Worm (Caenorhabditis elegans) whole organism, late embryonic: ENCODE results near the gene T19E7.6.

Experiments
- K02D7.2 ChIP-seq: sonication (generic microtip); optimal IDR thresholded peaks from 2 replicates; lab custom pipeline; 2017; ENCODE audit warnings: mild to moderate bottlenecking, missing genetic modification characterization, missing compliant biosample characterization
- ama-1 ChIP-seq: fragments of 150-350 bp; optimal IDR thresholded peaks from 2 replicates; lab custom pipeline; 2014
- ceh-34 ChIP-seq: sonication (generic microtip); optimal IDR thresholded peaks from 2 replicates; lab custom pipeline; 2016; ENCODE audit warnings: mild to moderate bottlenecking, missing genetic modification characterization, missing compliant biosample characterization
- ets-4 ChIP-seq: sonication (generic microtip); optimal IDR thresholded peaks from 2 replicates; lab custom pipeline; 2016; ENCODE audit warnings: missing genetic modification characterization, missing compliant biosample characterization
- fkh-10 ChIP-seq: fragments of 150-350 bp; optimal IDR thresholded peaks from 2 replicates; lab custom pipeline; 2014; ENCODE audit warnings: missing biosample characterization, missing genetic modification reagents, missing genetic modification characterization
- pha-4 ChIP-seq: fragments of 150-350 bp; optimal IDR thresholded peaks from 2 replicates; lab custom pipeline; 2018; ENCODE audit warnings: missing biosample characterization, missing genetic modification reagents, missing genetic modification characterization
- pqm-1 ChIP-seq: sonication (generic microtip); optimal IDR thresholded peaks from 2 replicates; lab custom pipeline; 2016; ENCODE audit warnings: missing genetic modification characterization, missing compliant biosample characterization
- rnt-1 ChIP-seq: sonication (generic microtip); optimal IDR thresholded peaks from 2 replicates; lab custom pipeline; 2016; ENCODE audit warnings: missing genetic modification characterization, missing compliant biosample characterization
- sox-4 ChIP-seq: sonication (generic microtip); optimal IDR thresholded peaks from 2 replicates; lab custom pipeline; 2017; ENCODE audit warnings: mild to moderate bottlenecking, missing genetic modification characterization, inconsistent platforms, missing compliant biosample characterization
- unc-3 ChIP-seq, 2 experiments: fragments of 200-800 bp in 1 of 2; sonication (Bioruptor generic) in 1 of 2; sonication (generic microtip) in 1 of 2; conservative IDR thresholded peaks in 1 of 2; optimal IDR thresholded peaks in 1 of 2; 2 replicates each; pipeline versions ENCODE4 v1.3.6 to Lab custom; 2016 to 2022; ENCODE audit warnings: missing compliant biosample characterization in 2 of 2, missing genetic modification characterization in 2 of 2, missing genetic modification reagents in 1 of 2
- unc-42 ChIP-seq: sonication (generic microtip); optimal IDR thresholded peaks from 2 replicates; lab custom pipeline; 2016; ENCODE audit warnings: missing genotype, missing genetic modification characterization, missing compliant biosample characterization

DNA sequence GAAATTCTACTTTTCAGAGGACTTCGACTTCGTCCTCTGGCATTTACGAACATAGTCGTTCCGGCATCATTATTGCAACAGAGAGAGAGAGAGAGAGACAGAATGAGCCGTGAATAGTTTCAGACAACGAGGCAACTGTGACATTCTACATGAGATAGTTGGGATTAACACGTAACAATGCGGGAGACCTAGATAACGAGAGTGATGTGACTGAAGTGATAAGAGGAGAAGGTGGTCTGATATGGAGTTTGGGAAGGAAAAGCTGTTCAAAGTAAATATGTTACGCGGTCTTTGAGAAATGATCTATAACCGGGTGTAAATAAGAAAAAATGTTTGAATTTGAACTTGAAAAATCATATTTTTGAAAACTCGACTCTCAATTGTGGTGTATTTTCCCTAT is 9.8 kb downstream of the T19E7.6 start:
- TF ChIP-seq unc-3 (GFP tag; conservative IDR thresholded peaks at IDR 0.05; lab: Robert Waterston, UW) (no peak), unc-3 (tag; optimal IDR thresholded peaks at IDR 0.05; lab: Kevin White, UChicago) (no peak), ama-1 (no peak), ets-4 (tag; lab: Kevin White, UChicago) (no peak), K02D7.2 (no peak), ceh-34 (tag; lab: Kevin White, UChicago) (no peak), pha-4 (tag; lab: Kevin White, UChicago) (no peak), pqm-1 (no peak), fkh-10 (no peak), unc-42 (tag; lab: Kevin White, UChicago) (no peak), sox-4 (tag; lab: Kevin White, UChicago) (no peak), rnt-1 (tag; lab: Kevin White, UChicago) (no peak)
